Worm (Caenorhabditis elegans) whole organism, L3 larva: Measurements from ENCODE around the gene T05A7.11.

Experiments used
- R02D3.7 ChIP-seq: fragments of 150-350 bp; optimal IDR thresholded peaks from 2 replicates; lab custom pipeline; 2014; ENCODE audit warnings: missing biosample characterization, missing genetic modification characterization
- ama-1 ChIP-seq: fragments of 150-350 bp; optimal IDR thresholded peaks from 2 replicates; lab custom pipeline; 2018
- ceh-9 ChIP-seq: sonication (generic microtip); optimal IDR thresholded peaks from 2 replicates; lab custom pipeline; 2018; ENCODE audit warnings: missing biosample characterization, missing genetic modification characterization
- egl-27 ChIP-seq: sonication (generic microtip); optimal IDR thresholded peaks from 4 replicates; lab custom pipeline; 2017; ENCODE audit warnings: missing biosample characterization, missing genetic modification reagents, missing genetic modification characterization
- elt-1 ChIP-seq: fragments of 150-350 bp; optimal IDR thresholded peaks from 2 replicates; lab custom pipeline; 2014; ENCODE audit warnings: missing biosample characterization, missing genetic modification characterization
- elt-3 ChIP-seq, 3 experiments: fragments of 150-350 bp in 1 of 3; sonication (generic microtip) in 2 of 3; optimal IDR thresholded peaks; 2 replicates in 2 of 3; 4 replicates in 1 of 3; lab custom pipeline; 2014 to 2017; ENCODE audit warnings: missing biosample characterization in 3 of 3, missing genetic modification characterization in 3 of 3
- fkh-10 ChIP-seq: sonication (generic microtip); optimal IDR thresholded peaks from 2 replicates; lab custom pipeline; 2017; ENCODE audit warnings: missing biosample characterization, missing genetic modification reagents, missing genetic modification characterization
- fos-1 ChIP-seq: fragments of 150-350 bp; optimal IDR thresholded peaks from 2 replicates; lab custom pipeline; 2014; ENCODE audit warnings: missing biosample characterization, missing genetic modification characterization
- pha-4 ChIP-seq: fragments of 150-350 bp; optimal IDR thresholded peaks from 2 replicates; lab custom pipeline; 2014; ENCODE audit warnings: missing biosample characterization, missing genetic modification reagents, missing genetic modification characterization
- skn-1 ChIP-seq: fragments of 150-350 bp; optimal IDR thresholded peaks from 2 replicates; lab custom pipeline; 2014; ENCODE audit warnings: missing biosample characterization, missing genetic modification characterization

DNA sequence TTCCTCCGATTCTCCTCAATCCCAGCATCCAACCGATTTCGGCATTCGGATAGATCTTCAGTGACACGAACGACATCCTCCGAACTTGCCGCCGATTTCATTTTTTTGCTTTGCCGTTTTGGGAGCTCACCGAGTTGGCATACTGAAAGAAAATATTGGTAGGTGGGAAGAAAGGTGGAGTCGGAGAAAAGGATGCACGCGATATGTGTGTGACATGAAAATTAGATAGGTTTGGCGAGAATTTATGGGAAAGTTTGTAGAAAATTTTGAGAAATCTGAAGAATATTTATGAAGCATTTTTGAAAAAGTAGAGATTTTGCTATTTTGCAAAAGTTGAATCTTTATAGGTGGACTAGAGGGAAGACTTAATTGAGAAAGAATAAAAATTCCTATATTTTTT lies 27.0 kb downstream of the T05A7.11 start, which contains the start of gene che-10:
- TF ChIP-seq skn-1: no peak
- no peak for TF ChIP-seq egl-27 (tag; lab: Kevin White, UChicago)
- no peak for TF ChIP-seq fkh-10 (GFP tag; lab: Kevin White, UChicago)
- no peak for TF ChIP-seq pha-4 (tag; lab: Kevin White, UChicago)
- no peak for TF ChIP-seq fos-1 (tag; lab: Kevin White, UChicago)
- TF ChIP-seq elt-3 (tag; optimal IDR thresholded peaks at IDR 0.05; lab: Kevin White, UChicago): no peak
- TF ChIP-seq R02D3.7 (tag; lab: Kevin White, UChicago): no peak
- no peak for TF ChIP-seq ceh-9 (tag; lab: Kevin White, UChicago)
- TF ChIP-seq ama-1 (lab: Kevin White, UChicago): no peak
- TF ChIP-seq elt-1 (tag; lab: Kevin White, UChicago): no peak
